Worm (Caenorhabditis elegans) whole organism, L4 larva: ENCODE data around the gene C04H5.7.

Experiments
- D1046.2 ChIP-seq: fragments of 200-800 bp; sonication (Bioruptor generic); IDR thresholded peaks from 2 replicates; pipeline ENCODE4 v1.3.6; 2022; ENCODE audit warnings: missing genetic modification characterization, missing compliant biosample characterization
- F26F4.8 ChIP-seq: fragments of 200-800 bp; sonication (Bioruptor generic); conservative IDR thresholded peaks from 2 replicates; pipeline ENCODE4 v1.3.6; 2022; ENCODE audit warnings: missing genetic modification characterization, missing compliant biosample characterization
- F44E2.7 ChIP-seq: fragments of 200-800 bp; sonication (Bioruptor generic); IDR thresholded peaks from 2 replicates; pipeline ENCODE4 v2.1.2; 2022; ENCODE audit warnings: missing genetic modification characterization, missing compliant biosample characterization
- R02D3.7 ChIP-seq: fragments of 150-350 bp; sonication (generic microtip); optimal IDR thresholded peaks from 3 replicates; lab custom pipeline; 2014; ENCODE audit warnings: missing biosample characterization, missing genetic modification characterization
- T20F7.1 ChIP-seq: fragments of 200-800 bp; sonication (Bioruptor generic); optimal IDR thresholded peaks from 2 replicates; lab custom pipeline; 2018; ENCODE audit warnings: mild to moderate bottlenecking, missing genetic modification characterization, missing compliant biosample characterization
- T26A8.4 ChIP-seq: fragments of 200-800 bp; sonication (Bioruptor generic); IDR thresholded peaks from 2 replicates; pipeline ENCODE4 v1.3.6; 2022; ENCODE audit warnings: missing genetic modification characterization, missing compliant biosample characterization
- Y48G9A.11 ChIP-seq: fragments of 200-800 bp; sonication (Bioruptor generic); IDR thresholded peaks from 2 replicates; pipeline ENCODE4 v1.3.6; 2022; ENCODE audit warnings: missing genetic modification reagents, missing genetic modification characterization, missing compliant biosample characterization
- Y5F2A.4 ChIP-seq: fragments of 200-800 bp; sonication (Bioruptor generic); optimal IDR thresholded peaks from 2 replicates; lab custom pipeline; 2018; ENCODE audit warnings: mild to moderate bottlenecking, missing genetic modification characterization, missing compliant biosample characterization
- ZK546.5 ChIP-seq, 2 experiments: sonication (generic microtip); optimal IDR thresholded peaks; 2 replicates each; lab custom pipeline; 2017; ENCODE audit warnings: missing biosample characterization in 2 of 2, missing genetic modification characterization in 2 of 2
- aha-1 ChIP-seq: fragments of 150-350 bp; peaks from one replicate; lab custom pipeline; 2014; ENCODE audit warnings: missing biosample characterization, missing genetic modification characterization
- aly-2 ChIP-seq: sonication (generic microtip); optimal IDR thresholded peaks from 2 replicates; lab custom pipeline; 2018; ENCODE audit warnings: missing biosample characterization, missing genetic modification characterization
- attf-4 ChIP-seq: sonication (generic microtip); optimal IDR thresholded peaks from 3 replicates; lab custom pipeline; 2017; ENCODE audit warnings: missing biosample characterization, missing genetic modification characterization
- ceh-44 ChIP-seq: fragments of 200-800 bp; sonication (Bioruptor generic); IDR thresholded peaks from 2 replicates; pipeline ENCODE4 v1.3.6; 2022; ENCODE audit warnings: missing genetic modification reagents, missing genetic modification characterization, missing compliant biosample characterization
- ceh-62 ChIP-seq: sonication (generic microtip); optimal IDR thresholded peaks from 2 replicates; lab custom pipeline; 2017; ENCODE audit warnings: missing biosample characterization, missing genetic modification characterization
- ceh-82 ChIP-seq: sonication (generic microtip); optimal IDR thresholded peaks from 2 replicates; lab custom pipeline; 2017; ENCODE audit warnings: missing biosample characterization, missing genetic modification characterization
- cey-2 ChIP-seq: sonication (generic microtip); optimal IDR thresholded peaks from 3 replicates; lab custom pipeline; 2017; ENCODE audit warnings: missing genetic modification characterization, mild to moderate bottlenecking, missing compliant biosample characterization, antibody characterized with exemption, borderline replicate concordance; ENCODE audit not compliant: insufficient read depth
- ctbp-1 ChIP-seq: fragments of 200-800 bp; sonication (Bioruptor generic); IDR thresholded peaks from 2 replicates; pipeline ENCODE4 v1.3.6; 2022; ENCODE audit warnings: missing genetic modification reagents, missing genetic modification characterization, missing compliant biosample characterization
- daf-8 ChIP-seq: fragments of 200-800 bp; sonication (Bioruptor generic); IDR thresholded peaks from 2 replicates; pipeline ENCODE4 v1.3.6; 2022; ENCODE audit warnings: missing genetic modification characterization, missing compliant biosample characterization
- dmd-8 ChIP-seq: fragments of 200-800 bp; sonication (Bioruptor generic); IDR thresholded peaks from 2 replicates; pipeline ENCODE4 v1.3.6; 2022; ENCODE audit warnings: missing genetic modification characterization, missing compliant biosample characterization
- dmd-9 ChIP-seq: fragments of 200-800 bp; sonication (Bioruptor generic); IDR thresholded peaks from 2 replicates; pipeline ENCODE4 v1.3.6; 2022; ENCODE audit warnings: missing genetic modification reagents, missing genetic modification characterization, missing compliant biosample characterization
- dve-1 ChIP-seq: sonication (generic microtip); optimal IDR thresholded peaks from 2 replicates; lab custom pipeline; 2017; ENCODE audit warnings: antibody characterized with exemption, mild to moderate bottlenecking, missing genetic modification characterization, missing compliant biosample characterization; ENCODE audit not compliant: insufficient read depth
- gei-8 ChIP-seq: fragments of 200-800 bp; sonication (Bioruptor generic); optimal IDR thresholded peaks from 2 replicates; lab custom pipeline; 2018; ENCODE audit warnings: mild to moderate bottlenecking, missing genetic modification characterization, missing compliant biosample characterization
- hlh-11 ChIP-seq: fragments of 200-800 bp; sonication (Bioruptor generic); optimal IDR thresholded peaks from 2 replicates; lab custom pipeline; 2018; ENCODE audit warnings: mild to moderate bottlenecking, missing genetic modification characterization, missing compliant biosample characterization
- hlh-30 ChIP-seq: sonication (generic microtip); optimal IDR thresholded peaks from 2 replicates; lab custom pipeline; 2017; ENCODE audit warnings: antibody characterized with exemption, mild to moderate bottlenecking, missing genetic modification characterization, missing compliant biosample characterization; ENCODE audit not compliant: insufficient read depth
- hmg-1.1 ChIP-seq: fragments of 200-800 bp; sonication (Bioruptor generic); IDR thresholded peaks from 2 replicates; pipeline ENCODE4 v1.3.6; 2022; ENCODE audit warnings: missing genetic modification reagents, missing genetic modification characterization, missing compliant biosample characterization
- jun-1 ChIP-seq: fragments of 150-350 bp; optimal IDR thresholded peaks from 2 replicates; lab custom pipeline; 2014; ENCODE audit warnings: missing biosample characterization, missing genetic modification reagents, missing genetic modification characterization
- lin-1 ChIP-seq: fragments of 200-800 bp; sonication (Bioruptor generic); IDR thresholded peaks from 2 replicates; pipeline ENCODE4 v1.3.6; 2022; ENCODE audit warnings: missing genetic modification reagents, missing genetic modification characterization, missing compliant biosample characterization
- lin-13 ChIP-seq: fragments of 150-350 bp; optimal IDR thresholded peaks from 2 replicates; lab custom pipeline; 2014; ENCODE audit warnings: missing biosample characterization, missing genetic modification reagents, missing genetic modification characterization
- lin-29 ChIP-seq: fragments of 200-800 bp; sonication (Bioruptor generic); IDR thresholded peaks from 2 replicates; pipeline ENCODE4 v1.3.6; 2022; ENCODE audit warnings: missing genetic modification reagents, missing genetic modification characterization, missing compliant biosample characterization
- lin-39 ChIP-seq: fragments of 150-350 bp; optimal IDR thresholded peaks from 2 replicates; lab custom pipeline; 2014; ENCODE audit warnings: missing biosample characterization, missing genetic modification reagents, missing genetic modification characterization
- lir-3 ChIP-seq: sonication (generic microtip); optimal IDR thresholded peaks from 2 replicates; lab custom pipeline; 2016; ENCODE audit warnings: mild to moderate bottlenecking, missing genetic modification characterization, missing compliant biosample characterization
- madf-5 ChIP-seq, 2 experiments: fragments of 200-800 bp; sonication (Bioruptor generic); IDR thresholded peaks; 2 replicates each; pipeline ENCODE4 v1.3.6; 2022; ENCODE audit warnings: missing compliant biosample characterization in 2 of 2, missing genetic modification characterization in 2 of 2
- mdl-1 ChIP-seq, 2 experiments: fragments of 150-350 bp in 1 of 2; sonication (generic microtip) in 1 of 2; optimal IDR thresholded peaks; 2 replicates each; lab custom pipeline; 2014 to 2017; ENCODE audit warnings: missing biosample characterization in 2 of 2, missing genetic modification characterization in 2 of 2
- mdt-29 ChIP-seq: fragments of 200-800 bp; sonication (Bioruptor generic); IDR thresholded peaks from 2 replicates; pipeline ENCODE4 v1.3.6; 2022; ENCODE audit warnings: missing genetic modification reagents, missing genetic modification characterization, missing compliant biosample characterization
- mep-1 ChIP-seq: fragments of 150-350 bp; sonication (generic microtip); optimal IDR thresholded peaks from 3 replicates; lab custom pipeline; 2014; ENCODE audit warnings: missing biosample characterization, missing genetic modification characterization
- mes-2 ChIP-seq: sonication (generic microtip); optimal IDR thresholded peaks from 2 replicates; lab custom pipeline; 2016; ENCODE audit warnings: missing genotype, mild to moderate bottlenecking, missing genetic modification characterization, missing compliant biosample characterization; ENCODE audit not compliant: poor library complexity, severe bottlenecking
- mxl-2 ChIP-seq: fragments of 200-800 bp; sonication (Bioruptor generic); conservative IDR thresholded peaks from 2 replicates; pipeline ENCODE4 v1.3.6; 2022; ENCODE audit warnings: missing genetic modification reagents, missing genetic modification characterization, missing compliant biosample characterization
- nhr-10 ChIP-seq: fragments of 150-350 bp; optimal IDR thresholded peaks from 2 replicates; lab custom pipeline; 2014; ENCODE audit warnings: missing biosample characterization, missing genetic modification characterization
- nhr-25 ChIP-seq: sonication (generic microtip); optimal IDR thresholded peaks from 2 replicates; lab custom pipeline; 2017; ENCODE audit warnings: missing genetic modification characterization, mild to moderate bottlenecking, missing compliant biosample characterization, antibody characterized with exemption, moderate library complexity, borderline replicate concordance; ENCODE audit not compliant: insufficient read depth
- nhr-48 ChIP-seq: sonication (generic microtip); optimal IDR thresholded peaks from 2 replicates; lab custom pipeline; 2016; ENCODE audit warnings: mild to moderate bottlenecking, missing genetic modification characterization, missing compliant biosample characterization
- nhr-77 ChIP-seq: fragments of 150-350 bp; optimal IDR thresholded peaks from 2 replicates; lab custom pipeline; 2014; ENCODE audit warnings: missing biosample characterization, missing genetic modification characterization
- pha-4 ChIP-seq, 2 experiments: fragments of 150-350 bp in 1 of 2; fragments of 200-800 bp in 1 of 2; sonication (Bioruptor generic) in 1 of 2; IDR thresholded peaks in 1 of 2; optimal IDR thresholded peaks in 1 of 2; 2 replicates each; pipeline versions ENCODE4 v1.3.6 to Lab custom; 2014 to 2022; ENCODE audit warnings: missing genetic modification characterization in 2 of 2, missing genetic modification reagents in 2 of 2, missing biosample characterization in 1 of 2, missing compliant biosample characterization in 1 of 2
- sdz-12 ChIP-seq: fragments of 200-800 bp; sonication (Bioruptor generic); optimal IDR thresholded peaks from 2 replicates; lab custom pipeline; 2018; ENCODE audit warnings: mild to moderate bottlenecking, missing genetic modification characterization, missing compliant biosample characterization
- spr-3 ChIP-seq: fragments of 200-800 bp; sonication (Bioruptor generic); optimal IDR thresholded peaks from 2 replicates; lab custom pipeline; 2018; ENCODE audit warnings: mild to moderate bottlenecking, missing genetic modification characterization, missing compliant biosample characterization
- tra-1 ChIP-seq: fragments of 200-800 bp; sonication (Bioruptor generic); IDR thresholded peaks from 2 replicates; pipeline ENCODE4 v1.3.6; 2022; ENCODE audit warnings: missing genetic modification reagents, missing genetic modification characterization, missing compliant biosample characterization
- unc-39 ChIP-seq: sonication (generic microtip); optimal IDR thresholded peaks from 2 replicates; lab custom pipeline; 2017; ENCODE audit warnings: missing biosample characterization, missing genetic modification characterization
- vab-7 ChIP-seq: fragments of 200-800 bp; sonication (Bioruptor generic); IDR thresholded peaks from 2 replicates; pipeline ENCODE4 v1.3.6; 2022; ENCODE audit warnings: missing genetic modification reagents, missing genetic modification characterization, missing compliant biosample characterization
- zag-1 ChIP-seq: fragments of 150-350 bp; optimal IDR thresholded peaks from 2 replicates; lab custom pipeline; 2014; ENCODE audit warnings: missing biosample characterization, missing genetic modification characterization
- zfp-3 ChIP-seq: fragments of 200-800 bp; sonication (Bioruptor generic); conservative IDR thresholded peaks from 2 replicates; pipeline ENCODE4 v1.3.6; 2022; ENCODE audit warnings: missing genetic modification reagents, missing genetic modification characterization, missing compliant biosample characterization
- zip-2 ChIP-seq: fragments of 150-350 bp; optimal IDR thresholded peaks from 2 replicates; lab custom pipeline; 2014; ENCODE audit warnings: missing biosample characterization, missing genetic modification characterization
- ztf-11 ChIP-seq: fragments of 150-350 bp; optimal IDR thresholded peaks from 2 replicates; lab custom pipeline; 2014; ENCODE audit warnings: missing biosample characterization, missing genetic modification characterization

C04H5.7 gene

ce11 chrII:14488661-14489060 is 49.1 kb upstream of the C04H5.7 start, which contains the start of gene usp-14 (continued):
- TF ChIP-seq jun-1 (tag; lab: Kevin White, UChicago) (no peak), R02D3.7 (no peak), gei-8 (GFP tag; lab: Kevin White, UChicago) (no peak), madf-5 (GFP tag; IDR thresholded peaks at IDR 0.05; lab: Robert Waterston, UW) (no peak), zfp-3 (GFP tag; lab: Robert Waterston, UW) (0 out of 2 replicates have a peak, but pooled peaks have one; percentile 23), hlh-30 (tag; lab: Kevin White, UChicago) (peak; percentile 18), cey-2 (tag; lab: Kevin White, UChicago) (no peak), aly-2 (no peak), Y48G9A.11 (GFP tag; lab: Robert Waterston, UW) (no peak), ztf-11 (tag; lab: Kevin White, UChicago) (no peak), ceh-82 (no peak), Y5F2A.4 (GFP tag; lab: Kevin White, UChicago) (no peak), ceh-44 (GFP tag; lab: Robert Waterston, UW) (no peak), nhr-25 (no peak), daf-8 (GFP tag; lab: Robert Waterston, UW) (no peak), lin-1 (GFP tag; lab: Robert Waterston, UW) (no peak), mdl-1 (tag; optimal IDR thresholded peaks at IDR 0.05; lab: Kevin White, UChicago) (no peak), mxl-2 (GFP tag; lab: Robert Waterston, UW) (no peak), spr-3 (GFP tag; lab: Kevin White, UChicago) (no peak), nhr-10 (no peak), ZK546.5 (tag; optimal IDR thresholded peaks at IDR 0.05; lab: Kevin White, UChicago) (no peak), F26F4.8 (GFP tag; lab: Robert Waterston, UW) (no peak), T26A8.4 (GFP tag; lab: Robert Waterston, UW) (0 out of 2 replicates have a peak, but pooled peaks have one; percentile 23), T20F7.1 (GFP tag; lab: Kevin White, UChicago) (no peak), D1046.2 (GFP tag; lab: Robert Waterston, UW) (no peak), ctbp-1 (GFP tag; lab: Robert Waterston, UW) (no peak), hmg-1.1 (GFP tag; lab: Robert Waterston, UW) (peak; percentile 55; the same call in 1 of the 2 replicates), attf-4 (tag; lab: Kevin White, UChicago) (no peak), sdz-12 (GFP tag; lab: Kevin White, UChicago) (no peak), lin-13 (GFP tag; lab: Kevin White, UChicago) (no peak), pha-4 (GFP tag; IDR thresholded peaks at IDR 0.05; lab: Robert Waterston, UW) (no peak), pha-4 (tag; optimal IDR thresholded peaks at IDR 0.05; lab: Kevin White, UChicago) (no peak), lir-3 (tag; lab: Kevin White, UChicago) (no peak), F44E2.7 (GFP tag; lab: Robert Waterston, UW) (no peak), nhr-77 (tag; lab: Kevin White, UChicago) (peak; percentile 60), vab-7 (GFP tag; lab: Robert Waterston, UW) (0 out of 2 replicates have a peak, but pooled peaks have one; percentile 16), lin-29 (GFP tag; lab: Robert Waterston, UW) (no peak), lin-39 (no peak), zip-2 (tag; lab: Kevin White, UChicago) (no peak), unc-39 (tag; lab: Kevin White, UChicago) (no peak), mdt-29 (GFP tag; lab: Robert Waterston, UW) (no peak), mes-2 (tag; lab: Kevin White, UChicago) (peak; percentile 81), ceh-62 (tag; lab: Kevin White, UChicago) (no peak), dmd-9 (GFP tag; lab: Robert Waterston, UW) (no peak), dmd-8 (GFP tag; lab: Robert Waterston, UW) (no peak), zag-1 (no peak), dve-1 (tag; lab: Kevin White, UChicago) (peak; percentile 67), hlh-11 (tag; lab: Kevin White, UChicago) (peak; percentile 57), aha-1 (tag; lab: Kevin White, UChicago) (peak; percentile 98), nhr-48 (tag; lab: Kevin White, UChicago) (no peak), mep-1 (tag; lab: Kevin White, UChicago) (peak; percentile 53), tra-1 (GFP tag; lab: Robert Waterston, UW) (no peak)
